Worm (Caenorhabditis elegans): Measurements from ENCODE around the gene C50A2.3.
A peak's percentile ranks its signal among the peaks of the same experiment; 100 is the strongest.
"Not testable (repeated sequence)": the region's sequence is repeated elsewhere in the genome, so short reads cannot be mapped to it uniquely, and the experiment has no call there.

Gene C50A2.3

DNA sequence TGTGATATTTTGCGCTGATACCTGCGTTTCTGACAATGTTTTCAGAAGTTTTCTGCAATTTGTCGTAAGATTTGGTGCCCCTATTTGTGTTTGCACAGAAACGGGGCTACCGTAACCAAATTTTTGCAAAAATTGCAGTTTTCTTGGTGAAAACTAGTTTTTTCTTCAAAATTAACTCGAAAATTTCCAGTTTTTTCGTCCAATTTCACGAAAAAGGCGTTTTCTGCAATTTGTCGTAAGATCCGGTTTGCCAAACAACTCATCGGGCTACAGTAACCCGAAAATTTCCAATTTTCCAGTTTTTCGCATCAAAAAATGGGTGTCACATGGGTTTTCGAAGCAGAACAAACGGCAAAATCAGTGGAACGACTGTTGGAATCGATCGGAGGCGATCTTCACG, 29.7 kb upstream of the C50A2.3 start, which contains the start of gene mdt-20:
TSS of gene mdt-20 (plus strand) at position 301 of the 400 bp plus-strand sequence.
- not testable (repeated sequence) for TF ChIP-seq ceh-16, unc-39, ceh-82 (tag; optimal IDR thresholded peaks at IDR 0.05)

DNA sequence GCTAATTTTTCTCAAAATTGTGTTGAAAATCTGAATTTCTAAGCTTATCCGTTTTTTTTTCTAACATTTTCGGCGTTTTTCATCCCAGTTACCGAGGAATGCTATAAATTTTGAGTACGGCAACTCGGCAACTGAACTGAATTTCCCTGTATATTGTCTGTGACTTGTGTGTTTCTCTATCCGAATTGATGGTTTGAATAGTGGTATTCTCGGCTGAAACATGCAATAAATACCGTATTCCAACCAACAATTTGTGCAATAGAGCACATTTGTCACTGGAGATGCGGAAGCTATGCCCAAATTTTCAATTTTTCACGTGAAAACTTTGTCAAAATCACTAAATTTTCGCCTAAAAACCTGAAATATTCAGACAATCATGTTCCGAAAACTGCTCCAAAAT, 24.5 kb upstream of the C50A2.3 start, which contains the start of gene rmif-2:
TSS of gene rmif-2 (plus strand) at position 301 of the 400 bp plus-strand sequence.
- TF ChIP-seq fos-1, nhr-237, snpc-4 (tag; optimal IDR thresholded peaks at IDR 0.05): not testable (repeated sequence)

DNA sequence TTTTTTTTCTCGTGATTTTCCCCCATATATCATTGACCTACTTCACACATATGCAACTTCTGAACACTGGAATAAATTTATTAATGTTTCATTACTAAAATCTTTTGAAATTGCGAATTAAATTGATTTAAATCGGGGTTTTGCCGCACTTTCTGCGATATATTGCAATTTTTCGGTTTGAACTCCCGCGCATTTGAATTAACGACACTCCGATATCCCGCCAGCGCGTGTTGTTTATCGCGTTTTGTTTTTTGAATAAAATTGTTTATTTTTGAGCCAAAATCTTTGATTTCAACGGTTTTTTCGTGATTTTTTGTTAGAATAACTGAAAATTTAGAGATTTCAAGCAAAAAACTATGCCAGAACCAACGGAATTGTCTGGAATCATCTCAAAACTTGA, 19.9 kb upstream of the C50A2.3 start, which contains the start of gene Y104H12D.2:
TSS of gene Y104H12D.2 (plus strand) at position 340 of the 400 bp plus-strand sequence.
- peak; percentile 29 for TF ChIP-seq nfya-1 (tag; optimal IDR thresholded peaks at IDR 0.05; ENCODE audit: insufficient read depth)
- peak; percentile 54 for TF ChIP-seq pha-4 (tag; optimal IDR thresholded peaks at IDR 0.05)
- TF ChIP-seq lin-15B (tag; optimal IDR thresholded peaks at IDR 0.05): peak; percentile 23
- TF ChIP-seq lsy-12 (tag; optimal IDR thresholded peaks at IDR 0.05): no peak
- TF ChIP-seq hmg-11 (tag; optimal IDR thresholded peaks at IDR 0.05): peak; percentile 8
- TF ChIP-seq skn-1 (tag; optimal IDR thresholded peaks at IDR 0.05): no peak
- no peak for TF ChIP-seq tbx-2 (tag; optimal IDR thresholded peaks at IDR 0.05)

DNA sequence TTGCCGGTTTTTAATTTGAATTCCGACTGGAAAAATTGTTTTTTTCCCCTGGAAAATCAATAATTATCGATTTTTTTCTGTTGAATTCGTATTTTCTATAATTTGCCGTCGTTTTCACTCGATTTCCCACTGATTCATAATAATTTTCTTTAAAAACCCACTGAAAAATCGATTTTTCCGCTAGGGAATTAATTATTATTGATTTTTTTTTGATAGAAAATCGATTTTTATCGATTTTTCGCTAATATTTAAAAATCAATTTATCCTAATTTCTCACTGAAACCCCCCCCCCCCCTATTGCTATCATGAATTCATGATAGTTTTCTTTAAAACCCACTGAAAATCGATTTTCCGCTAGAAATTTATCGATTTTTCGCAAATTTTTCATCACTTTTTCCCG, 18.8 kb upstream of the C50A2.3 start:
- TF ChIP-seq ceh-28 (tag; optimal IDR thresholded peaks at IDR 0.05) (peak; percentile 68), pqm-1 (tag; optimal IDR thresholded peaks at IDR 0.05) (no peak)

DNA sequence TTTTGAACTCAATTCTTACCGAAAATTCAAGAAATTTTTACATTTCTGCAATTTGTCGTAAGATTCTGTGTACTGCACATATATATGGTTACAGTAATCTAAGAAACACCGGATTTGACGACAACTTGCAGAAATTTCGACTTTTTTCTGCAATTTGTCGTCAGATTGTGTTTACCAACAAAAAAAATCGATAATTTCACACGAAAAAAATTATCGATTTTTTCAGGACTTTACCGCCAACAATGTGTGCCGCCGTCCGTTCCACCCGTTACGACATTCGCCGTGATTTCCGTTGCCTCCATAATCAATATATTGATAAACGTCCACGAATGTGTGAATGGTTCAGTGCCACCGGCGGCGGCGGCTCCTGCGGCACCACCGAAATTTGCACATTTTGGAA, 16.6 kb upstream of the C50A2.3 start:
- no peak for TF ChIP-seq lin-15B (tag; optimal IDR thresholded peaks at IDR 0.05)
- no peak for TF ChIP-seq eor-1 (tag; optimal IDR thresholded peaks at IDR 0.05)
- TF ChIP-seq ceh-16 (tag; optimal IDR thresholded peaks at IDR 0.05): no peak

DNA sequence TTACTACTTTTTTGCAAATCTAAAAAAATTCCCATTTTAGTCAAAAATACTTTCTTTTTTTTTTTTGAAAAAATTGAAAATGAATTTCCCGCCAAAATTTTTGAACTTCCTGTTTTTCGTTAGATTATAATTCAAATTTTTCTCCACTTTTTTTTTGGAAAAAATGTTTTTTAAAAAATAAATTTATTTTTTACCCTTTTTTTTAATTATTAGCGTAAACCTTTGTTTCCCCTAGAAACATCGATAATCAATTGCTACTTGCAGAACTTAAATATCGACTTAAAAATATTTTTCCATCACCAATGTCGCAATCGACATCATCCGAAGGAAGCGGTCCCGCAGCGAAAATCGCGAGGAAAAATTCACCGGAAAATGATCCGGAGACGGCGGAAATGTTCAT, 12.6 kb upstream of the C50A2.3 start, which contains the start of gene cec-2:
TSS of gene cec-2 (plus strand) at position 301 of the 400 bp plus-strand sequence.
- TF ChIP-seq lin-39 (tag; optimal IDR thresholded peaks at IDR 0.05) (no peak), mdl-1 (tag; optimal IDR thresholded peaks at IDR 0.05) (no peak), nfya-1 (tag; optimal IDR thresholded peaks at IDR 0.05; ENCODE audit: insufficient read depth) (no peak), snpc-4 (tag; optimal IDR thresholded peaks at IDR 0.05) (no peak), pqm-1 (tag; optimal IDR thresholded peaks at IDR 0.05) (no peak), fkh-10 (GFP tag; optimal IDR thresholded peaks at IDR 0.05) (no peak), ceh-16 (tag; optimal IDR thresholded peaks at IDR 0.05) (no peak), ceh-9 (tag; optimal IDR thresholded peaks at IDR 0.05) (no peak)

DNA sequence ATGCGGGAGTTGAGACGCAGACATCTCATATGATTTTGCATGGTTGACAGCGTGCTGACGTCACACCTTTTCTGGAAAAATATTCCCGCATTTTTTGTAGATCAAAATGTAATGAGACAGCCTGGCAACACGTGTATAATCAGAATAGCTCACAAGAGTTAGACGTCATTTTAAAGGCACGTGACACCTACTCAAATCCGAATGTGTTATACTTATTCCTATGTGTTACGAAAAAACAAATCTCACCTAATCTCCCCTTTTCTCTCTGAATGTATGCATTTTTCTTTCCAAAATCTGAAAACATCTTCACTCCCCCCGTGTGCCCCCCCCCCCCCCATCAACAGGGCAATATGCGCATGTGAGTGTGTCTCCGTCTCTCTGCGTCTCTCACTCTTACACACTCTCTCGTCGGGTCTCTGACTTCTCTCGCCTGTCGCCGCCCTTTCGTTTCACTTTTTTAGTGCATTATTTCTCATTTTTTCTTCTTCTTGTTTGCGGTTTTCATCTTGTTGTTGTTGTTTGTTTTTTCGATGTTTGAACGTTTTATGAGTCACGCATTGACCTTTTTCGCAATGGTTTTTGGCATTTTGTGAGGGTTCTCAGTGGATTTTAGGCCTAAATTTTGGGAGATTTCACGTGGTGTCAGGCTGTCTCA, 10.6 kb upstream of the C50A2.3 start:
- TF ChIP-seq lin-39 (tag; optimal IDR thresholded peaks at IDR 0.05) (peak; percentile 57), pha-4 (tag; optimal IDR thresholded peaks at IDR 0.05) (peak; percentile 73), mdl-1 (tag; optimal IDR thresholded peaks at IDR 0.05) (peak; percentile 71), ceh-28 (tag; optimal IDR thresholded peaks at IDR 0.05) (no peak), hmg-11 (tag; optimal IDR thresholded peaks at IDR 0.05) (peak; percentile 69), egl-5 (tag; optimal IDR thresholded peaks at IDR 0.05) (peak; percentile 26), lin-15B (tag; optimal IDR thresholded peaks at IDR 0.05) (peak; percentile 36), aly-2 (tag; optimal IDR thresholded peaks at IDR 0.05) (no peak), nfya-1 (tag; optimal IDR thresholded peaks at IDR 0.05; ENCODE audit: insufficient read depth) (peak; percentile 46)

DNA sequence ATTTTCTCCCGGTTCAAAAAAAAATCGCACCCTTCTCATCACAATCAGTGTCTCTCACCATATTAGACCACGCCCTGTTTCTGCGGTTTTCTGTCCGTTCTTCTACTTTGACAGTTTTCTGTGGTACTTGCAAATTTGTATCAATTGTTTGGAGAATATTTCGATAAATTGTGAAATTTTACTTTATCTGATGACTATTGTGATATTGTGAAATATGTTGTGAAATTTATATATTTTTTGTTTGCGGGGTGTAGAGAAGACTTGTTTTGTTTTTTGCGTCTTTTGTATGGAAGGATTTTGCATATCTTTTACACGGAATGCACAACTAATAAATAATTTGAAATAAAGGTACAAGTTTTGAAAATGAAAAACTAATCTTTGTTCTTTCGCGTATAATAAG, 9.5 kb upstream of the C50A2.3 start:
- TF ChIP-seq nhr-11 (tag; optimal IDR thresholded peaks at IDR 0.05): no peak
- no peak for TF ChIP-seq ceh-82 (tag; optimal IDR thresholded peaks at IDR 0.05)
- no peak for TF ChIP-seq skn-1 (tag; optimal IDR thresholded peaks at IDR 0.05)
- no peak for TF ChIP-seq zag-1 (tag; optimal IDR thresholded peaks at IDR 0.05)
